Fruit fly (Drosophila melanogaster) whole organism, embryonic: ENCODE measurements around the gene CG17068.

Experiments
- Ada2b ChIP-seq: fragments of 200-800 bp; sonication (Bioruptor generic); IDR thresholded peaks from 2 replicates; pipeline ENCODE4 v1.3.6; 2022; ENCODE audit warnings: missing biosample characterization, missing genetic modification characterization
- BEAF-32 ChIP-seq: fragments of 200-800 bp; sonication (Bioruptor generic); optimal IDR thresholded peaks from 3 replicates; lab custom pipeline; 2017; ENCODE audit warnings: missing biosample characterization, missing genetic modification characterization, mild to moderate bottlenecking, moderate library complexity, missing genetic modification reagents
- CG10147 ChIP-seq: fragments of 200-800 bp; sonication (Bioruptor generic); optimal IDR thresholded peaks from 2 replicates; lab custom pipeline; 2019; ENCODE audit warnings: missing biosample characterization, mild to moderate bottlenecking, missing genetic modification characterization, moderate library complexity
- CG12299 ChIP-seq: fragments of 200-800 bp; sonication (Bioruptor generic); optimal IDR thresholded peaks from 2 replicates; lab custom pipeline; 2018; ENCODE audit warnings: missing biosample characterization, mild to moderate bottlenecking, missing genetic modification characterization
- CG12391 ChIP-seq: fragments of 200-800 bp; sonication (Bioruptor generic); optimal IDR thresholded peaks from 3 replicates; lab custom pipeline; 2018; ENCODE audit warnings: missing biosample characterization, mild to moderate bottlenecking, missing genetic modification characterization, moderate library complexity
- CG12769 ChIP-seq: fragments of 200-800 bp; sonication (Bioruptor generic); optimal IDR thresholded peaks from 2 replicates; lab custom pipeline; 2019; ENCODE audit warnings: missing biosample characterization, mild to moderate bottlenecking, missing genetic modification characterization, moderate library complexity
- CG13624 ChIP-seq: fragments of 200-800 bp; sonication (Bioruptor generic); optimal IDR thresholded peaks from 2 replicates; lab custom pipeline; 2016; ENCODE audit warnings: missing biosample characterization, missing genetic modification characterization
- CG14710 ChIP-seq: fragments of 200-800 bp; sonication (Bioruptor generic); optimal IDR thresholded peaks from 3 replicates; lab custom pipeline; 2019; ENCODE audit warnings: missing biosample characterization, mild to moderate bottlenecking, missing genetic modification characterization, moderate library complexity
- CG15073 ChIP-seq: fragments of 200-800 bp; sonication (Bioruptor generic); optimal IDR thresholded peaks from 2 replicates; lab custom pipeline; 2016; ENCODE audit warnings: missing biosample characterization, missing genetic modification characterization
- CG16813 ChIP-seq: fragments of 200-800 bp; sonication (Bioruptor generic); IDR thresholded peaks from 3 replicates; pipeline ENCODE4 v1.3.6; 2022; ENCODE audit warnings: missing biosample characterization, missing genetic modification characterization; ENCODE audit not compliant: partially characterized antibody
- CG18476 ChIP-seq: fragments of 200-800 bp; sonication (Bioruptor generic); optimal IDR thresholded peaks from 2 replicates; lab custom pipeline; 2016; ENCODE audit warnings: missing biosample characterization, mild to moderate bottlenecking, missing genetic modification characterization
- CG32767 ChIP-seq: fragments of 200-800 bp; sonication (Bioruptor generic); IDR thresholded peaks from 2 replicates; pipeline ENCODE4 v1.3.6; 2022; ENCODE audit warnings: missing biosample characterization, missing genetic modification characterization
- CG4360 ChIP-seq: fragments of 200-800 bp; sonication (Bioruptor generic); IDR thresholded peaks from 2 replicates; pipeline ENCODE4 v1.3.6; 2022; ENCODE audit warnings: missing biosample characterization, missing genetic modification characterization
- CG4617 ChIP-seq: fragments of 200-800 bp; sonication (Bioruptor generic); optimal IDR thresholded peaks from 3 replicates; lab custom pipeline; 2016; ENCODE audit warnings: missing biosample characterization, missing genetic modification characterization, borderline replicate concordance
- CG6791 ChIP-seq: fragments of 200-800 bp; sonication (Bioruptor generic); IDR thresholded peaks from 3 replicates; pipeline ENCODE4 v1.3.6; 2022; ENCODE audit warnings: missing biosample characterization, missing genetic modification characterization; ENCODE audit not compliant: partially characterized antibody
- CG7839 ChIP-seq: fragments of 200-800 bp; sonication (Bioruptor generic); optimal IDR thresholded peaks from 3 replicates; lab custom pipeline; 2018; ENCODE audit warnings: missing biosample characterization, mild to moderate bottlenecking, missing genetic modification characterization, moderate library complexity
- CG7963 ChIP-seq: fragments of 200-800 bp; sonication (Bioruptor generic); IDR thresholded peaks from 3 replicates; pipeline ENCODE4 v1.3.6; 2022; ENCODE audit warnings: missing biosample characterization, missing genetic modification characterization; ENCODE audit not compliant: partially characterized antibody
- CG8089 ChIP-seq: fragments of 200-800 bp; sonication (Bioruptor generic); optimal IDR thresholded peaks from 3 replicates; lab custom pipeline; 2016; ENCODE audit warnings: missing biosample characterization, missing genetic modification characterization
- CG9797 ChIP-seq: fragments of 200-800 bp; sonication (Bioruptor generic); optimal IDR thresholded peaks from 3 replicates; lab custom pipeline; 2018; ENCODE audit warnings: missing biosample characterization, mild to moderate bottlenecking, missing genetic modification characterization
- Dip3 ChIP-seq: fragments of 200-800 bp; sonication (Bioruptor generic); optimal IDR thresholded peaks from 3 replicates; lab custom pipeline; 2016; ENCODE audit warnings: missing biosample characterization, missing genetic modification characterization
- Dref ChIP-seq: fragments of 200-800 bp; sonication (Bioruptor generic); IDR thresholded peaks from 2 replicates; pipeline ENCODE4 v1.3.6; 2022; ENCODE audit warnings: missing biosample characterization, missing genetic modification characterization
- Ets65A ChIP-seq: fragments of 200-800 bp; sonication (Bioruptor generic); peaks from one replicate; lab custom pipeline; 2016; ENCODE audit warnings: missing biosample characterization, missing genetic modification characterization
- HmgZ ChIP-seq: fragments of 200-800 bp; sonication (Bioruptor generic); optimal IDR thresholded peaks from 2 replicates; lab custom pipeline; 2018; ENCODE audit warnings: missing biosample characterization, mild to moderate bottlenecking, missing genetic modification characterization
- Hr51 ChIP-seq, 2 experiments: fragments of 200-800 bp; sonication (Bioruptor generic); optimal IDR thresholded peaks; 2 replicates in 1 of 2; 3 replicates in 1 of 2; lab custom pipeline; 2016 to 2018; ENCODE audit warnings: missing biosample characterization in 2 of 2, missing genetic modification characterization in 2 of 2, mild to moderate bottlenecking in 1 of 2, moderate library complexity in 1 of 2
- Hsf ChIP-seq: fragments of 200-800 bp; sonication (Bioruptor generic); optimal IDR thresholded peaks from 3 replicates; lab custom pipeline; 2016; ENCODE audit warnings: missing biosample characterization, missing genetic modification characterization
- NfI ChIP-seq: fragments of 200-800 bp; sonication (Bioruptor generic); optimal IDR thresholded peaks from 3 replicates; lab custom pipeline; 2018; ENCODE audit warnings: missing biosample characterization, mild to moderate bottlenecking, missing genetic modification characterization, moderate library complexity
- Pdp1 ChIP-seq, 2 experiments: fragments of 200-800 bp; sonication (Bioruptor generic); optimal IDR thresholded peaks; 3 replicates each; lab custom pipeline; 2016; ENCODE audit warnings: missing biosample characterization in 2 of 2, missing genetic modification characterization in 2 of 2, mild to moderate bottlenecking in 1 of 2, moderate library complexity in 1 of 2
- Stat92E ChIP-seq, 3 experiments: fragments of >200 bp in 2 of 3; fragments of 200-800 bp in 1 of 3; sonication (Bioruptor generic) in 1 of 3; optimal IDR thresholded peaks; 2 replicates each; lab custom pipeline; 2017 to 2019; ENCODE audit warnings: missing biosample characterization in 3 of 3, missing genetic modification characterization in 3 of 3, mild to moderate bottlenecking in 1 of 3, moderate library complexity in 1 of 3
- Trl ChIP-seq, 3 experiments: fragments of >200 bp in 2 of 3; fragments of 200-800 bp in 1 of 3; sonication (Bioruptor generic) in 1 of 3; optimal IDR thresholded peaks; 2 replicates in 1 of 3; 3 replicates in 2 of 3; lab custom pipeline; 2016 to 2017; ENCODE audit warnings: missing biosample characterization in 1 of 3, missing genetic modification characterization in 1 of 3
- crp ChIP-seq, 2 experiments: fragments of 200-800 bp; sonication (Bioruptor generic); optimal IDR thresholded peaks; 2 replicates in 1 of 2; 3 replicates in 1 of 2; lab custom pipeline; 2017; ENCODE audit warnings: missing biosample characterization in 2 of 2, missing genetic modification characterization in 2 of 2, mild to moderate bottlenecking in 1 of 2, moderate library complexity in 1 of 2
- dmrt99B ChIP-seq: fragments of 200-800 bp; sonication (Bioruptor generic); optimal IDR thresholded peaks from 2 replicates; lab custom pipeline; 2018; ENCODE audit warnings: missing biosample characterization, mild to moderate bottlenecking, missing genetic modification characterization, moderate library complexity
- ems ChIP-seq: fragments of 200-800 bp; sonication (Bioruptor generic); optimal IDR thresholded peaks from 3 replicates; lab custom pipeline; 2016; ENCODE audit warnings: missing biosample characterization, missing genetic modification characterization
- exex ChIP-seq: fragments of 200-800 bp; sonication (Bioruptor generic); optimal IDR thresholded peaks from 4 replicates; lab custom pipeline; 2018; ENCODE audit warnings: missing biosample characterization, mild to moderate bottlenecking, missing genetic modification characterization, moderate library complexity
- grn ChIP-seq: fragments of 200-800 bp; sonication (Bioruptor generic); optimal IDR thresholded peaks from 3 replicates; lab custom pipeline; 2017; ENCODE audit warnings: missing biosample characterization, missing genetic modification characterization
- gro ChIP-seq: fragments of 200-800 bp; sonication (Bioruptor generic); optimal IDR thresholded peaks from 2 replicates; lab custom pipeline; 2016; ENCODE audit warnings: missing biosample characterization, missing genetic modification characterization
- inv ChIP-seq: fragments of 200-800 bp; sonication (Bioruptor generic); IDR thresholded peaks from 2 replicates; pipeline ENCODE4 v1.3.6; 2022; ENCODE audit warnings: missing biosample characterization, missing genetic modification characterization; ENCODE audit not compliant: partially characterized antibody
- jumu ChIP-seq: fragments of 200-800 bp; sonication (Bioruptor generic); optimal IDR thresholded peaks from 3 replicates; lab custom pipeline; 2016; ENCODE audit warnings: missing biosample characterization, missing genetic modification characterization
- lab ChIP-seq: fragments of 200-800 bp; sonication (Bioruptor generic); optimal IDR thresholded peaks from 3 replicates; lab custom pipeline; 2017; ENCODE audit warnings: missing biosample characterization, missing genetic modification characterization, mild to moderate bottlenecking, moderate library complexity, missing genetic modification reagents
- mld ChIP-seq: fragments of 200-800 bp; sonication (Bioruptor generic); IDR thresholded peaks from 3 replicates; pipeline ENCODE4 v1.3.6; 2022; ENCODE audit warnings: missing biosample characterization, missing genetic modification characterization; ENCODE audit not compliant: partially characterized antibody
- phol ChIP-seq: fragments of 200-800 bp; sonication (Bioruptor generic); optimal IDR thresholded peaks from 3 replicates; lab custom pipeline; 2018; ENCODE audit warnings: missing biosample characterization, mild to moderate bottlenecking, missing genetic modification characterization, moderate library complexity
- pnt ChIP-seq: fragments of 200-800 bp; sonication (Bioruptor generic); optimal IDR thresholded peaks from 3 replicates; lab custom pipeline; 2016; ENCODE audit warnings: missing biosample characterization, missing genetic modification characterization
- slbo ChIP-seq: fragments of 200-800 bp; sonication (Bioruptor generic); IDR thresholded peaks from 2 replicates; pipeline ENCODE4 v1.3.6; 2022; ENCODE audit warnings: missing biosample characterization, missing genetic modification characterization
- slp2 ChIP-seq: fragments of 200-800 bp; sonication (Bioruptor generic); optimal IDR thresholded peaks from 2 replicates; lab custom pipeline; 2016; ENCODE audit warnings: missing biosample characterization, missing genetic modification characterization
- ttk ChIP-seq: fragments of 200-800 bp; sonication (Bioruptor generic); IDR thresholded peaks from 2 replicates; pipeline ENCODE4 v2.1.2; 2022; ENCODE audit warnings: missing biosample characterization, missing genetic modification characterization
- twi ChIP-seq: fragments of 200-800 bp; optimal IDR thresholded peaks from 2 replicates; lab custom pipeline; 2019; ENCODE audit warnings: missing biosample characterization, mild to moderate bottlenecking, missing genetic modification characterization, moderate library complexity
- z ChIP-seq: fragments of 200-800 bp; sonication (Bioruptor generic); IDR thresholded peaks from 3 replicates; pipeline ENCODE4 v1.3.6; 2022; ENCODE audit warnings: missing biosample characterization, missing genetic modification characterization

Gene CG17068

DNA sequence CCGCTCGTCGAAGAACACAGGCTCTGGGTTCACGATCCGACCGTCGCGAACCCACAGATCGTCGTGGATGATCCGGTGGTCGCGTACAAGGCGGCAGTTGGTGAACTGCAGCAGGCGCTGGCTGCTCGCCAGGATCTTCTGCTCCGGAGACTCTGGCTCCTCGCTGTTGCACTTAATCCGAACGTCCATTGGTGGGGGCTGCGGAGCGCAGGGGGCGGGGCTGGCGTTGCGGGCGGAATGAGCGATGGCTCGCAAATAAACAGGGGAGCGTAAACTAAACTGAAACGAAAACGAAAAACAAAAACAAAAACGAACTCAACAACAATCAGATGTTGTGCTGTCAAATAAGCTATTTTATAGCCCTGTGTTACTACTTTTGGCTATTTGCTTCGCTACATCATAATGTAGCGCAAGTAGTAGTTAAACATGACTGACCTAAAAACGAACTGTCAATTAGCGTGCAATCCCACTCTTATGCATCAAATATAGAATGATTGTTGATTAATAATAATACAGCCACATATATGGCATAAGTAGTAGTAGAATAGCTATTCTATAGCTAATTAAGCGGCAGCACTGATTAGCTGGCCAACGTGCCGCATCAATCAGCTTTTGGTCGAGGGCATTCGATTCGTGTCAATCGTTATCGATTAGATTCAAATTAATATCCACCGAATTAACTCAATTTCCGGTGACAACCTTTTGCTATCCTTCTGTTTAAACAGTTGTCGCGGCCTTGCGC, 6.1 kb upstream of the CG17068 start, which contains the start of gene CG17065 (continued):
- TF ChIP-seq Pdp1 (GFP tag; optimal IDR thresholded peaks at IDR 0.05; lab: Kevin White, UChicago) (peak in 1 of 2 experiments; percentile 36), BEAF-32 (GFP tag; lab: Kevin White, UChicago) (peak; percentile 46), pnt (GFP tag; lab: Kevin White, UChicago) (peak; percentile 6), Dref (GFP tag; lab: Robert Waterston, UW) (peak; percentile 93), Hsf (GFP tag; lab: Kevin White, UChicago) (peak; percentile 53), Ets65A (GFP tag; lab: Kevin White, UChicago) (peak; percentile 93), jumu (GFP tag; lab: Kevin White, UChicago) (peak; percentile 13), Hr51 (GFP tag; optimal IDR thresholded peaks at IDR 0.05; lab: Kevin White, UChicago) (peak in 1 of 2 experiments; percentile 13), CG7839 (tag; lab: Kevin White, UChicago) (peak; percentile 31), CG16813 (GFP tag; lab: Robert Waterston, UW) (peak; percentile 57; the same call in 2 of the 3 replicates), CG4617 (peak; percentile 39), CG8089 (peak; percentile 17), NfI (GFP tag; lab: Kevin White, UChicago) (peak; percentile 27), gro (GFP tag; lab: Kevin White, UChicago) (peak; percentile 29), phol (tag; lab: Kevin White, UChicago) (peak; percentile 61), CG6791 (GFP tag; lab: Robert Waterston, UW) (peak; percentile 61; the same call in 1 of the 3 replicates), Stat92E (GFP tag; optimal IDR thresholded peaks at IDR 0.05; lab: Kevin White, UChicago) (peak in 1 of 3 experiments; percentile 51), Trl (optimal IDR thresholded peaks at IDR 0.05; lab: Kevin White, UChicago) (no peak), Trl (GFP tag; optimal IDR thresholded peaks at IDR 0.05; lab: Kevin White, UChicago) (peak; percentile 8), CG10147 (peak; percentile 39), dmrt99B (peak; percentile 16), CG12769 (tag; lab: Kevin White, UChicago) (peak; percentile 31), CG12299 (peak; percentile 19), CG13624 (GFP tag; lab: Kevin White, UChicago) (peak; percentile 23), Ada2b (GFP tag; lab: Robert Waterston, UW) (no peak), crp (GFP tag; optimal IDR thresholded peaks at IDR 0.05; lab: Kevin White, UChicago) (peak in 1 of 2 experiments; percentile 39), CG7963 (peak; percentile 41; the same call in 1 of the 3 replicates), slbo (peak; percentile 39; the same call in 1 of the 2 replicates), CG12391 (tag; lab: Kevin White, UChicago) (peak; percentile 49), CG18476 (GFP tag; lab: Kevin White, UChicago) (no peak), HmgZ (peak; percentile 43), CG32767 (GFP tag; lab: Robert Waterston, UW) (no peak), slp2 (GFP tag; lab: Kevin White, UChicago) (no peak), CG9797 (GFP tag; lab: Kevin White, UChicago) (peak; percentile 15), ttk (no peak), ems (GFP tag; lab: Kevin White, UChicago) (peak; percentile 31), Dip3 (GFP tag; lab: Kevin White, UChicago) (peak; percentile 18), mld (GFP tag; lab: Robert Waterston, UW) (no peak; the same call in 2 of the 3 replicates), CG15073 (GFP tag; lab: Kevin White, UChicago) (no peak), twi (tag; lab: Kevin White, UChicago) (peak; percentile 8), lab (peak; percentile 8), inv (GFP tag; lab: Robert Waterston, UW) (0 out of 2 replicates have a peak, but pooled peaks have one; percentile 30), exex (peak; percentile 10), grn (GFP tag; lab: Kevin White, UChicago) (peak; percentile 10), z (GFP tag; lab: Robert Waterston, UW) (no peak), CG14710 (tag; lab: Kevin White, UChicago) (peak; percentile 61), CG4360 (GFP tag; lab: Robert Waterston, UW) (no peak)
